Worm (Caenorhabditis elegans) whole organism, L4 larva: ENCODE measurements around the gene F18E9.3.

Experiments
- F10B5.3 ChIP-seq: sonication (generic microtip); optimal IDR thresholded peaks from 2 replicates; lab custom pipeline; 2016; ENCODE audit warnings: mild to moderate bottlenecking, missing genetic modification characterization, missing compliant biosample characterization
- F26F4.8 ChIP-seq: fragments of 200-800 bp; sonication (Bioruptor generic); conservative IDR thresholded peaks from 2 replicates; pipeline ENCODE4 v1.3.6; 2022; ENCODE audit warnings: missing genetic modification characterization, missing compliant biosample characterization
- T26A8.4 ChIP-seq: fragments of 200-800 bp; sonication (Bioruptor generic); IDR thresholded peaks from 2 replicates; pipeline ENCODE4 v1.3.6; 2022; ENCODE audit warnings: missing genetic modification characterization, missing compliant biosample characterization
- Y105C5A.15 ChIP-seq: fragments of 200-800 bp; sonication (Bioruptor generic); IDR thresholded peaks from 2 replicates; pipeline ENCODE4 v1.3.6; 2022; ENCODE audit warnings: missing genetic modification characterization, missing compliant biosample characterization
- Y75B8A.6 ChIP-seq: fragments of 200-800 bp; sonication (Bioruptor generic); IDR thresholded peaks from 2 replicates; pipeline ENCODE4 v1.3.6; 2022; ENCODE audit warnings: missing genetic modification reagents, missing genetic modification characterization, missing compliant biosample characterization
- ZK337.2 ChIP-seq: fragments of 200-800 bp; sonication (Bioruptor generic); IDR thresholded peaks from 2 replicates; pipeline ENCODE4 v1.3.6; 2022; ENCODE audit warnings: missing genetic modification reagents, missing genetic modification characterization, missing compliant biosample characterization
- aly-2 ChIP-seq: sonication (generic microtip); optimal IDR thresholded peaks from 2 replicates; lab custom pipeline; 2018; ENCODE audit warnings: missing biosample characterization, missing genetic modification characterization
- ama-1 ChIP-seq: fragments of 150-350 bp; optimal IDR thresholded peaks from 2 replicates; lab custom pipeline; 2014; ENCODE audit warnings: inconsistent platforms, mixed read lengths
- ceh-20 ChIP-seq: fragments of 200-800 bp; sonication (Bioruptor generic); IDR thresholded peaks from 2 replicates; pipeline ENCODE4 v1.3.6; 2022; ENCODE audit warnings: missing genetic modification reagents, missing genetic modification characterization, missing compliant biosample characterization
- ceh-28 ChIP-seq: fragments of 150-350 bp; optimal IDR thresholded peaks from 2 replicates; lab custom pipeline; 2014; ENCODE audit warnings: missing biosample characterization, missing genetic modification reagents, missing genetic modification characterization
- ceh-32 ChIP-seq: sonication (generic microtip); optimal IDR thresholded peaks from 2 replicates; lab custom pipeline; 2016; ENCODE audit warnings: mild to moderate bottlenecking, missing genetic modification characterization, missing compliant biosample characterization; ENCODE audit not compliant: poor library complexity
- ceh-62 ChIP-seq: sonication (generic microtip); optimal IDR thresholded peaks from 2 replicates; lab custom pipeline; 2017; ENCODE audit warnings: missing biosample characterization, missing genetic modification characterization
- daf-16 ChIP-seq, 3 experiments: sonication (generic microtip); optimal IDR thresholded peaks; 2 replicates each; lab custom pipeline; 2016 to 2017; ENCODE audit warnings: missing genetic modification characterization in 3 of 3, missing genetic modification reagents in 3 of 3, mild to moderate bottlenecking in 2 of 3, missing compliant biosample characterization in 2 of 3, missing biosample characterization in 1 of 3, moderate library complexity in 1 of 3
- dmd-6 ChIP-seq: fragments of 200-800 bp; sonication (Bioruptor generic); IDR thresholded peaks from 2 replicates; pipeline ENCODE4 v1.3.6; 2022; ENCODE audit warnings: missing genetic modification reagents, missing genetic modification characterization, missing compliant biosample characterization
- dpl-1 ChIP-seq: fragments of 150-350 bp; optimal IDR thresholded peaks from 2 replicates; lab custom pipeline; 2014; ENCODE audit warnings: missing biosample characterization, missing genetic modification reagents, missing genetic modification characterization
- duxl-1 ChIP-seq: sonication (generic microtip); optimal IDR thresholded peaks from 2 replicates; lab custom pipeline; 2016; ENCODE audit warnings: mild to moderate bottlenecking, missing genetic modification characterization, moderate library complexity, missing compliant biosample characterization; ENCODE audit not compliant: poor library complexity
- egl-27 ChIP-seq: sonication (generic microtip); optimal IDR thresholded peaks from 3 replicates; lab custom pipeline; 2017; ENCODE audit warnings: missing biosample characterization, missing genetic modification reagents, missing genetic modification characterization
- jun-1 ChIP-seq: fragments of 150-350 bp; optimal IDR thresholded peaks from 2 replicates; lab custom pipeline; 2014; ENCODE audit warnings: missing biosample characterization, missing genetic modification reagents, missing genetic modification characterization
- lim-7 ChIP-seq: fragments of 200-800 bp; sonication (Bioruptor generic); IDR thresholded peaks from 2 replicates; pipeline ENCODE4 v1.3.6; 2022; ENCODE audit warnings: missing genetic modification characterization, missing compliant biosample characterization
- lin-29 ChIP-seq: fragments of 200-800 bp; sonication (Bioruptor generic); IDR thresholded peaks from 2 replicates; pipeline ENCODE4 v1.3.6; 2022; ENCODE audit warnings: missing genetic modification reagents, missing genetic modification characterization, missing compliant biosample characterization
- lin-39 ChIP-seq: fragments of 150-350 bp; optimal IDR thresholded peaks from 2 replicates; lab custom pipeline; 2014; ENCODE audit warnings: missing biosample characterization, missing genetic modification reagents, missing genetic modification characterization
- lir-3 ChIP-seq: sonication (generic microtip); optimal IDR thresholded peaks from 2 replicates; lab custom pipeline; 2016; ENCODE audit warnings: mild to moderate bottlenecking, missing genetic modification characterization, missing compliant biosample characterization
- lsy-2 ChIP-seq, 2 experiments: fragments of 150-350 bp in 1 of 2; sonication (generic microtip) in 1 of 2; optimal IDR thresholded peaks; 2 replicates each; lab custom pipeline; 2014 to 2017; ENCODE audit warnings: missing biosample characterization in 2 of 2, missing genetic modification characterization in 2 of 2
- madf-9 ChIP-seq: fragments of 200-800 bp; sonication (Bioruptor generic); conservative IDR thresholded peaks from 2 replicates; pipeline ENCODE4 v1.3.6; 2022; ENCODE audit warnings: missing genetic modification reagents, missing genetic modification characterization, missing compliant biosample characterization
- mdl-1 ChIP-seq, 2 experiments: fragments of 150-350 bp in 1 of 2; sonication (generic microtip) in 1 of 2; optimal IDR thresholded peaks; 2 replicates each; lab custom pipeline; 2014 to 2017; ENCODE audit warnings: missing biosample characterization in 2 of 2, missing genetic modification characterization in 2 of 2
- mes-2 ChIP-seq: sonication (generic microtip); optimal IDR thresholded peaks from 2 replicates; lab custom pipeline; 2016; ENCODE audit warnings: missing genotype, mild to moderate bottlenecking, missing genetic modification characterization, missing compliant biosample characterization; ENCODE audit not compliant: poor library complexity, severe bottlenecking
- mxl-2 ChIP-seq: fragments of 200-800 bp; sonication (Bioruptor generic); conservative IDR thresholded peaks from 2 replicates; pipeline ENCODE4 v1.3.6; 2022; ENCODE audit warnings: missing genetic modification reagents, missing genetic modification characterization, missing compliant biosample characterization
- mxl-3 ChIP-seq: fragments of 200-800 bp; sonication (Bioruptor generic); optimal IDR thresholded peaks from 2 replicates; lab custom pipeline; 2018; ENCODE audit warnings: mild to moderate bottlenecking, missing genetic modification characterization, missing compliant biosample characterization
- nhr-10 ChIP-seq: fragments of 150-350 bp; optimal IDR thresholded peaks from 2 replicates; lab custom pipeline; 2014; ENCODE audit warnings: missing biosample characterization, missing genetic modification characterization
- nhr-102 ChIP-seq: sonication (generic microtip); optimal IDR thresholded peaks from 2 replicates; lab custom pipeline; 2016; ENCODE audit warnings: mild to moderate bottlenecking, missing genetic modification characterization, moderate library complexity, missing compliant biosample characterization
- nhr-11 ChIP-seq: fragments of 150-350 bp; optimal IDR thresholded peaks from 2 replicates; lab custom pipeline; 2014; ENCODE audit warnings: missing biosample characterization, missing genetic modification characterization
- nhr-111 ChIP-seq: fragments of 200-800 bp; sonication (Bioruptor generic); optimal IDR thresholded peaks from 2 replicates; lab custom pipeline; 2018; ENCODE audit warnings: mild to moderate bottlenecking, missing genetic modification characterization, missing compliant biosample characterization
- nhr-42 ChIP-seq: fragments of 200-800 bp; sonication (Bioruptor generic); IDR thresholded peaks from 2 replicates; pipeline ENCODE4 v1.3.6; 2022; ENCODE audit warnings: missing genetic modification characterization, missing compliant biosample characterization
- nhr-48 ChIP-seq: sonication (generic microtip); optimal IDR thresholded peaks from 2 replicates; lab custom pipeline; 2016; ENCODE audit warnings: mild to moderate bottlenecking, missing genetic modification characterization, missing compliant biosample characterization
- nhr-6 ChIP-seq: fragments of 150-350 bp; optimal IDR thresholded peaks from 2 replicates; lab custom pipeline; 2014; ENCODE audit warnings: missing biosample characterization, missing genetic modification characterization
- nhr-77 ChIP-seq: fragments of 150-350 bp; optimal IDR thresholded peaks from 2 replicates; lab custom pipeline; 2014; ENCODE audit warnings: missing biosample characterization, missing genetic modification characterization
- pha-4 ChIP-seq, 2 experiments: fragments of 150-350 bp in 1 of 2; fragments of 200-800 bp in 1 of 2; sonication (Bioruptor generic) in 1 of 2; IDR thresholded peaks in 1 of 2; optimal IDR thresholded peaks in 1 of 2; 2 replicates each; pipeline versions ENCODE4 v1.3.6 to Lab custom; 2014 to 2022; ENCODE audit warnings: missing genetic modification characterization in 2 of 2, missing genetic modification reagents in 2 of 2, missing biosample characterization in 1 of 2, missing compliant biosample characterization in 1 of 2
- pqm-1 ChIP-seq: sonication (generic microtip); optimal IDR thresholded peaks from 2 replicates; lab custom pipeline; 2017; ENCODE audit warnings: missing biosample characterization, missing genetic modification characterization
- saeg-2 ChIP-seq: fragments of 200-800 bp; sonication (Bioruptor generic); IDR thresholded peaks from 2 replicates; pipeline ENCODE4 v1.3.6; 2022; ENCODE audit warnings: missing genetic modification reagents, missing genetic modification characterization, missing compliant biosample characterization
- set-16 ChIP-seq: fragments of 200-800 bp; sonication (Bioruptor generic); IDR thresholded peaks from 2 replicates; pipeline ENCODE4 v1.3.6; 2022; ENCODE audit warnings: missing genetic modification reagents, missing genetic modification characterization, missing compliant biosample characterization
- snpc-1.2 ChIP-seq: fragments of 200-800 bp; sonication (Bioruptor generic); IDR thresholded peaks from 2 replicates; pipeline ENCODE4 v1.3.6; 2022; ENCODE audit warnings: missing genetic modification reagents, missing genetic modification characterization, missing compliant biosample characterization
- snpc-4 ChIP-seq: fragments of 150-350 bp; optimal IDR thresholded peaks from 2 replicates; lab custom pipeline; 2014; ENCODE audit warnings: missing biosample characterization, missing genetic modification characterization
- tag-97 ChIP-seq: fragments of 200-800 bp; sonication (Bioruptor generic); IDR thresholded peaks from 2 replicates; pipeline ENCODE4 v1.3.6; 2022; ENCODE audit warnings: missing genetic modification characterization, missing compliant biosample characterization
- unc-62 ChIP-seq, 3 experiments: fragments of 150-350 bp in 1 of 3; sonication (generic microtip); optimal IDR thresholded peaks in 2 of 3; peaks in 1 of 3; 1 replicate in 1 of 3; 2 replicates in 2 of 3; lab custom pipeline; 2014 to 2017; ENCODE audit warnings: missing biosample characterization in 3 of 3, missing genetic modification characterization in 3 of 3, missing genetic modification reagents in 3 of 3, missing genotype in 1 of 3
- zag-1 ChIP-seq: fragments of 150-350 bp; optimal IDR thresholded peaks from 2 replicates; lab custom pipeline; 2014; ENCODE audit warnings: missing biosample characterization, missing genetic modification characterization
- zfp-2 ChIP-seq: sonication (generic microtip); optimal IDR thresholded peaks from 2 replicates; lab custom pipeline; 2016; ENCODE audit warnings: mild to moderate bottlenecking, missing genetic modification characterization, missing compliant biosample characterization
- ztf-11 ChIP-seq: fragments of 150-350 bp; optimal IDR thresholded peaks from 2 replicates; lab custom pipeline; 2014; ENCODE audit warnings: missing biosample characterization, missing genetic modification characterization

F18E9.3 gene

ce11 chrX:8605005-8605404 is 19.1 kb downstream of the F18E9.3 start, which contains the start of the genes H35N09.2 and H35N09.1 (continued):
- no peak for TF ChIP-seq ceh-20 (GFP tag; lab: Robert Waterston, UW)
- no peak for TF ChIP-seq lim-7
- TF ChIP-seq mdl-1 (tag; optimal IDR thresholded peaks at IDR 0.05; lab: Kevin White, UChicago), result no peak
- TF ChIP-seq nhr-10, result no peak
- peak; percentile 52 for TF ChIP-seq dpl-1 (GFP tag; lab: Kevin White, UChicago)
- TF ChIP-seq nhr-6, result peak; percentile 34
- no peak for TF ChIP-seq nhr-77 (tag; lab: Kevin White, UChicago)
- no peak for TF ChIP-seq mxl-2 (GFP tag; lab: Robert Waterston, UW)
- TF ChIP-seq pha-4 (GFP tag; IDR thresholded peaks at IDR 0.05; lab: Robert Waterston, UW), result no peak
- TF ChIP-seq pha-4 (tag; optimal IDR thresholded peaks at IDR 0.05; lab: Kevin White, UChicago), result peak; percentile 85
- TF ChIP-seq ceh-32 (tag; lab: Kevin White, UChicago), result no peak
- TF ChIP-seq ceh-62, result no peak
- TF ChIP-seq egl-27 (tag; lab: Kevin White, UChicago), result no peak
- TF ChIP-seq daf-16 (GFP tag; optimal IDR thresholded peaks at IDR 0.05; lab: Kevin White, UChicago), result no peak
- TF ChIP-seq daf-16 (tag; optimal IDR thresholded peaks at IDR 0.05; lab: Kevin White, UChicago), result peak; percentile 83
- TF ChIP-seq mes-2 (tag; lab: Kevin White, UChicago), result peak; percentile 71
- TF ChIP-seq, all 104 proteins: peak for 13

- TF ChIP-seq pqm-1, result peak; percentile 18
- peak; percentile 67 for TF ChIP-seq nhr-102 (tag; lab: Kevin White, UChicago)
- peak; percentile 87 for TF ChIP-seq snpc-1.2
- peak; percentile 56 for TF ChIP-seq nhr-111 (GFP tag; lab: Kevin White, UChicago)
- no peak for TF ChIP-seq aly-2 (tag; lab: Kevin White, UChicago)
- no peak for TF ChIP-seq ama-1
- TF ChIP-seq mes-2 (tag; lab: Kevin White, UChicago), result peak; percentile 37
- TF ChIP-seq lir-3 (tag; lab: Kevin White, UChicago), result peak; percentile 42
- TF ChIP-seq unc-62 (GFP tag; optimal IDR thresholded peaks at IDR 0.05 in 1 of 2; lab: Kevin White, UChicago), result peak in 1 of 2 experiments; percentile 57
- no peak for TF ChIP-seq unc-62 (tag; optimal IDR thresholded peaks at IDR 0.05; lab: Kevin White, UChicago)
- peak; percentile 59; the same call in 1 of the 2 replicates for TF ChIP-seq saeg-2
- peak; percentile 85 for TF ChIP-seq lim-7
- no peak for TF ChIP-seq zfp-2
- TF ChIP-seq tag-97 (GFP tag; lab: Robert Waterston, UW), result no peak
- TF ChIP-seq egl-27 (tag; lab: Kevin White, UChicago), result no peak
- TF ChIP-seq ceh-28, result no peak
- peak; percentile 67; the same call in 1 of the 2 replicates for TF ChIP-seq ZK337.2
- peak; percentile 75; the same call in 1 of the 2 replicates for TF ChIP-seq T26A8.4 (GFP tag; lab: Robert Waterston, UW)
- no peak for TF ChIP-seq jun-1 (tag; lab: Kevin White, UChicago)
- no peak for TF ChIP-seq set-16 (GFP tag; lab: Robert Waterston, UW)
- TF ChIP-seq lin-29 (GFP tag; lab: Robert Waterston, UW), result peak; percentile 60; the same call in 1 of the 2 replicates
- no peak for TF ChIP-seq snpc-4 (tag; lab: Kevin White, UChicago)
- TF ChIP-seq Y75B8A.6 (GFP tag; lab: Robert Waterston, UW), result 0 out of 2 replicates have a peak, but pooled peaks have one; percentile 65
- no peak for TF ChIP-seq F10B5.3
- no peak for TF ChIP-seq nhr-48 (tag; lab: Kevin White, UChicago)
- 0 out of 2 replicates have a peak, but pooled peaks have one; percentile 65 for TF ChIP-seq nhr-42 (GFP tag; lab: Robert Waterston, UW)
- TF ChIP-seq F26F4.8 (GFP tag; lab: Robert Waterston, UW), result peak; percentile 92
- no peak for TF ChIP-seq duxl-1 (tag; lab: Kevin White, UChicago)
- TF ChIP-seq dmd-6, result peak; percentile 64
- TF ChIP-seq ztf-11, result no peak
- no peak for TF ChIP-seq nhr-10
- TF ChIP-seq Y105C5A.15 (GFP tag; lab: Robert Waterston, UW), result peak; percentile 75; the same call in 1 of the 2 replicates
- peak; percentile 38 for TF ChIP-seq nhr-11 (tag; lab: Kevin White, UChicago)
- TF ChIP-seq daf-16 (GFP tag; optimal IDR thresholded peaks at IDR 0.05; lab: Kevin White, UChicago), result peak; percentile 73 to 75
- TF ChIP-seq daf-16 (tag; optimal IDR thresholded peaks at IDR 0.05; lab: Kevin White, UChicago), result peak; percentile 73
- TF ChIP-seq nhr-77 (tag; lab: Kevin White, UChicago), result no peak
- TF ChIP-seq lin-39, result no peak
- TF ChIP-seq mxl-3 (GFP tag; lab: Kevin White, UChicago), result no peak
- TF ChIP-seq zag-1 (tag; lab: Kevin White, UChicago), result no peak
- peak; percentile 75 for TF ChIP-seq madf-9 (GFP tag; lab: Robert Waterston, UW)
- TF ChIP-seq lsy-2 (tag; optimal IDR thresholded peaks at IDR 0.05; lab: Kevin White, UChicago), result no peak
Observed at ce11 chrX:8608756-8609155, 22.8 kb downstream of the F18E9.3 start.
